Fruit fly (Drosophila melanogaster): ENCODE results near the gene CG7402.

dm6 chr3L:17893660-17894059 is 6.2 kb downstream of the CG7402 start:
- TF ChIP-seq Sox102F (GFP tag; optimal IDR thresholded peaks at IDR 0.05) (no peak), achi (GFP tag; optimal IDR thresholded peaks at IDR 0.05) (no peak)
